Fruit fly (Drosophila melanogaster) whole organism, wandering third instar larva: ENCODE measurements around the gene CG7465.

Source experiments
- Abd-B ChIP-seq: fragments of >200 bp; optimal IDR thresholded peaks from 2 replicates; lab custom pipeline; 2017; ENCODE audit warnings: missing biosample characterization, missing genetic modification characterization
- CG9705 ChIP-seq: fragments of 200-800 bp; sonication (Bioruptor generic); optimal IDR thresholded peaks from 2 replicates; lab custom pipeline; 2018; ENCODE audit warnings: missing biosample characterization, mild to moderate bottlenecking, missing genetic modification characterization
- Dfd ChIP-seq: fragments of >200 bp; optimal IDR thresholded peaks from 2 replicates; lab custom pipeline; 2017; ENCODE audit warnings: missing biosample characterization, missing genetic modification characterization
- Dif ChIP-seq: fragments of 200-275, 200-300 bp; sonication (Bioruptor generic); optimal IDR thresholded peaks from 2 replicates; lab custom pipeline; 2018; ENCODE audit warnings: missing biosample characterization, missing genetic modification characterization; ENCODE audit not compliant: partially characterized antibody
- GATAd ChIP-seq: sonication (Bioruptor generic); optimal IDR thresholded peaks from 2 replicates; lab custom pipeline; 2016; ENCODE audit warnings: missing biosample characterization, missing genetic modification characterization
- Hnf4 ChIP-seq: fragments of 200-800 bp; sonication (Bioruptor generic); optimal IDR thresholded peaks from 2 replicates; lab custom pipeline; 2016; ENCODE audit warnings: missing biosample characterization, mild to moderate bottlenecking, missing genetic modification characterization
- Hr78 ChIP-seq: fragments of >200 bp; optimal IDR thresholded peaks from 2 replicates; lab custom pipeline; 2017; ENCODE audit warnings: missing biosample characterization, missing genetic modification characterization
- Hr83 ChIP-seq: fragments of 200-300 bp; sonication (Bioruptor generic); optimal IDR thresholded peaks from 2 replicates; lab custom pipeline; 2016; ENCODE audit warnings: missing biosample characterization, mild to moderate bottlenecking, missing genetic modification characterization, moderate library complexity; ENCODE audit not compliant: poor library complexity, severe bottlenecking
- Jra ChIP-seq: sonication (Bioruptor generic); optimal IDR thresholded peaks from 2 replicates; lab custom pipeline; 2016; ENCODE audit warnings: missing biosample characterization, missing genetic modification characterization
- Mio ChIP-seq: sonication (Bioruptor generic); optimal IDR thresholded peaks from 2 replicates; lab custom pipeline; 2016; ENCODE audit warnings: missing biosample characterization, missing genetic modification characterization
- Myc ChIP-seq: fragments of >200 bp; optimal IDR thresholded peaks from 2 replicates; lab custom pipeline; 2017
- OdsH ChIP-seq: fragments of 200-800 bp; sonication (Bioruptor generic); optimal IDR thresholded peaks from 2 replicates; lab custom pipeline; 2016; ENCODE audit warnings: missing biosample characterization, mild to moderate bottlenecking, missing genetic modification characterization
- Rel ChIP-seq, 2 experiments: fragments of 200-800 bp; sonication (Bioruptor generic) in 1 of 2; optimal IDR thresholded peaks; 2 replicates in 1 of 2; 3 replicates in 1 of 2; lab custom pipeline; 2016 to 2019; ENCODE audit warnings: mild to moderate bottlenecking in 2 of 2, missing biosample characterization in 2 of 2, missing genetic modification characterization in 2 of 2, moderate library complexity in 1 of 2
- Sp1 ChIP-seq: fragments of 200-800 bp; sonication (Bioruptor generic); optimal IDR thresholded peaks from 3 replicates; lab custom pipeline; 2019; ENCODE audit warnings: missing biosample characterization, mild to moderate bottlenecking, missing genetic modification characterization, moderate library complexity
- Vsx2 ChIP-seq: fragments of 200-300, 225-300 bp; sonication (Bioruptor generic); optimal IDR thresholded peaks from 2 replicates; lab custom pipeline; 2018; ENCODE audit warnings: missing biosample characterization, missing genetic modification characterization; ENCODE audit not compliant: partially characterized antibody
- br ChIP-seq: fragments of 200-800 bp; sonication (Bioruptor generic); optimal IDR thresholded peaks from 2 replicates; lab custom pipeline; 2016; ENCODE audit warnings: missing biosample characterization, missing genetic modification characterization
- brk ChIP-seq: fragments of 200-800 bp; sonication (Bioruptor generic); optimal IDR thresholded peaks from 2 replicates; lab custom pipeline; 2016; ENCODE audit warnings: missing biosample characterization, mild to moderate bottlenecking, missing genetic modification characterization
- dl ChIP-seq, 2 experiments: fragments of 175-275, 200-275 bp in 1 of 2; fragments of 200-275 bp in 1 of 2; sonication (Bioruptor generic); optimal IDR thresholded peaks; lab custom pipeline; 2018; ENCODE audit warnings: mild to moderate bottlenecking in 2 of 2, missing biosample characterization in 2 of 2, missing genetic modification characterization in 2 of 2, moderate library complexity in 2 of 2; ENCODE audit not compliant: partially characterized antibody in 2 of 2, insufficient read depth in 1 of 2
- dmrt93B ChIP-seq: fragments of 200-800 bp; sonication (Bioruptor generic); optimal IDR thresholded peaks from 2 replicates; lab custom pipeline; 2018; ENCODE audit warnings: missing biosample characterization, mild to moderate bottlenecking, missing genetic modification characterization
- dsf ChIP-seq: sonication (Bioruptor generic); optimal IDR thresholded peaks from 2 replicates; lab custom pipeline; 2016; ENCODE audit warnings: missing biosample characterization, missing genetic modification characterization, borderline replicate concordance
- foxo ChIP-seq, 2 experiments: fragments of 200-800 bp; sonication (Bioruptor generic); optimal IDR thresholded peaks; 2 replicates in 1 of 2; 3 replicates in 1 of 2; lab custom pipeline; 2016 to 2017; ENCODE audit warnings: missing biosample characterization in 2 of 2, missing genetic modification characterization in 2 of 2
- h ChIP-seq: fragments of 200-800 bp; sonication (Bioruptor generic); optimal IDR thresholded peaks from 3 replicates; lab custom pipeline; 2016; ENCODE audit warnings: missing biosample characterization, mild to moderate bottlenecking, missing genetic modification characterization
- jim ChIP-seq: fragments of 175-275, 200-325 bp; sonication (Bioruptor generic); optimal IDR thresholded peaks from 2 replicates; lab custom pipeline; 2016; ENCODE audit warnings: missing biosample characterization, mild to moderate bottlenecking, missing genetic modification characterization
- lola ChIP-seq: fragments of >200 bp; optimal IDR thresholded peaks from 2 replicates; lab custom pipeline; 2017; ENCODE audit warnings: missing biosample characterization, missing genetic modification characterization
- pan ChIP-seq: fragments of >200 bp; optimal IDR thresholded peaks from 2 replicates; lab custom pipeline; 2017
- psq ChIP-seq: fragments of 200-800 bp; sonication (Bioruptor generic); optimal IDR thresholded peaks from 3 replicates; lab custom pipeline; 2017; ENCODE audit warnings: missing biosample characterization, mild to moderate bottlenecking, missing genetic modification characterization, moderate library complexity
- rgr ChIP-seq: fragments of 200-800 bp; sonication (Bioruptor generic); optimal IDR thresholded peaks from 3 replicates; lab custom pipeline; 2016; ENCODE audit warnings: missing biosample characterization, mild to moderate bottlenecking, missing genetic modification characterization
- sage ChIP-seq: fragments of 200-800 bp; sonication (Bioruptor generic); optimal IDR thresholded peaks from 2 replicates; lab custom pipeline; 2016; ENCODE audit warnings: missing biosample characterization, mild to moderate bottlenecking, missing genetic modification characterization
- sv ChIP-seq: fragments of 200-800 bp; sonication (Bioruptor generic); optimal IDR thresholded peaks from 3 replicates; lab custom pipeline; 2016; ENCODE audit warnings: missing biosample characterization, missing genetic modification characterization
- tai ChIP-seq: sonication (Bioruptor generic); optimal IDR thresholded peaks from 2 replicates; lab custom pipeline; 2016; ENCODE audit warnings: missing biosample characterization, missing genetic modification characterization
- usp ChIP-seq: fragments of >200 bp; optimal IDR thresholded peaks from 2 replicates; lab custom pipeline; 2017; ENCODE audit warnings: missing biosample characterization, missing genetic modification characterization

The CG7465 gene

dm6 chr3L:4508926-4509457, 28.9 kb downstream of the CG7465 start:
- TF ChIP-seq Abd-B (GFP tag; lab: Kevin White, UChicago) (no peak), sv (GFP tag; lab: Kevin White, UChicago) (no peak), dsf (no peak), Rel (GFP tag; optimal IDR thresholded peaks at IDR 0.05; lab: Kevin White, UChicago) (no peak), Rel (tag; optimal IDR thresholded peaks at IDR 0.05; lab: Kevin White, UChicago) (no peak), sage (GFP tag; lab: Kevin White, UChicago) (no peak), psq (GFP tag; lab: Kevin White, UChicago) (no peak), Dfd (GFP tag; lab: Kevin White, UChicago) (no peak), tai (no peak), lola (GFP tag; lab: Kevin White, UChicago) (no peak), Hnf4 (GFP tag; lab: Kevin White, UChicago) (no peak), foxo (GFP tag; optimal IDR thresholded peaks at IDR 0.05; lab: Kevin White, UChicago) (no peak), jim (GFP tag; lab: Kevin White, UChicago) (no peak), Jra (GFP tag; lab: Kevin White, UChicago) (no peak), rgr (GFP tag; lab: Kevin White, UChicago) (no peak), Dif (no peak), Sp1 (GFP tag; lab: Kevin White, UChicago) (no peak), Mio (GFP tag; lab: Kevin White, UChicago) (no peak), Hr83 (GFP tag; lab: Kevin White, UChicago) (no peak)

- peak; percentile 16 for TF ChIP-seq brk (GFP tag; lab: Kevin White, UChicago)
- TF ChIP-seq Vsx2 (GFP tag; lab: Kevin White, UChicago), result no peak
- no peak for TF ChIP-seq sage (GFP tag; lab: Kevin White, UChicago)
- TF ChIP-seq, all 38 proteins: peak for 1
Measured at dm6 chr3L:4510317-4510716, 30.2 kb downstream of the CG7465 start.

- TF ChIP-seq h (GFP tag; lab: Kevin White, UChicago) (no peak), Dfd (GFP tag; lab: Kevin White, UChicago) (no peak), dsf (no peak), psq (GFP tag; lab: Kevin White, UChicago) (no peak), foxo (GFP tag; optimal IDR thresholded peaks at IDR 0.05; lab: Kevin White, UChicago) (no peak), Hnf4 (GFP tag; lab: Kevin White, UChicago) (no peak), GATAd (GFP tag; lab: Kevin White, UChicago) (no peak), brk (GFP tag; lab: Kevin White, UChicago) (no peak), dl (GFP tag; optimal IDR thresholded peaks at IDR 0.05; lab: Kevin White, UChicago; ENCODE audit: insufficient read depth in 1 of 2, partially characterized antibody in 2 of 2) (no peak), sage (GFP tag; lab: Kevin White, UChicago) (no peak), dmrt93B (GFP tag; lab: Kevin White, UChicago) (no peak), rgr (GFP tag; lab: Kevin White, UChicago) (no peak)
Measured at dm6 chr3L:4516378-4516777, 36.3 kb downstream of the CG7465 start.

- TF ChIP-seq GATAd (GFP tag; lab: Kevin White, UChicago) (no peak), dsf (no peak), rgr (GFP tag; lab: Kevin White, UChicago) (no peak), tai (no peak), OdsH (no peak), Hr78 (no peak), CG9705 (GFP tag; lab: Kevin White, UChicago) (no peak), Hnf4 (GFP tag; lab: Kevin White, UChicago) (no peak), br (GFP tag; lab: Kevin White, UChicago) (no peak), Myc (lab: Kevin White, UChicago) (no peak)
Measured at dm6 chr3L:4519417-4519931, 39.4 kb downstream of the CG7465 start.

dm6 chr3L:4521809-4522208, 41.7 kb downstream of the CG7465 start:
- TF ChIP-seq usp (GFP tag; lab: Kevin White, UChicago) (no peak), Sp1 (GFP tag; lab: Kevin White, UChicago) (no peak), pan (lab: Kevin White, UChicago) (no peak)
